Worm (Caenorhabditis elegans): ENCODE results near the gene tald-1.

DNA sequence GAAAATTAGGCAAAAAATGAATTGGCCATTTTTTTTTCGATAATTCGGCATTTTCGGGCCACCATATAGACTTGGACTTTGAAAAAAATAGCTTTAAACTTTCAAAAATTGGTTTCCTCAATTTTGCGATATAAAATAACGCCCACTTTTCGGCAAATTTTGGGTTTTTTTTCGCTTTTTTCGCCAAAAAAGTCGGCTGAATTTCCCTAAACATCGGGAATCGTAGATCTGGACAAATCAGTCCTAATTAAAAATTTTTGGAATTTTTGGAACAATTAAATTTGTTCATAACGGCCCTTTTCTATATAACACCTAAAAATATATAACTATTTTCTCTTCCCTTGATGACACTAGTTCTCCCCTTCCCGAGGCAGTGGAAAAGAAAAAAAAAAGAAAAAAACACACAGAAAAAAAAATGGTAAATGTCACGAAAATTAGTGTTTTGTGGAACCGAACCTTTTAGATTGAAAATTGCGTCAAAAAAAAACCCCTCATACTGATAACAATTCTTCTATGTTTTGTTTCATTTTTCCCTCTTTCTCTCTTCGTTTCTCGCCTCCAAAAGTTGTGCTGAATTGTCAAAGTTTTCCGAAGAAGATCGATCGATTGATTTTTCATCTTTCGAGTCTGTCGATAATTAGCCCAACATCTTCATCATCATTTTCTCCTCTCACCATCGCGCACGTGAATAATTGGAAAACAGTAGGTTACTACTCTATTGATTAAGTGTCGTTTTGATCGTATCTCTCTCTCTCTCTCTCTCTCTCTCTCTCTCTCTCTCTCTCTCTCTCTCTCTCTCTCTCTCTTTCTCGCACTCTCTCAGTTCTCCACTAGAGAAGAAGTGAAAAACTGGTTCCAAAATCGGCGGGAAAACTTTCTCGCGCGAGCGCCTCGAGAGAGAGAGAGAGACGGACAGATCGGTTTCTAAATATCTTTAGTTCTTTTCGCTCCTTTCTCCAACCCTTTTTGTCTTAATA lies 14.2 kb downstream of the tald-1 start, which contains the start of gene Y24D9A.6:
- TF ChIP-seq flt-1 (GFP tag; IDR thresholded peaks at IDR 0.05) (no peak), T22C8.4 (GFP tag; IDR thresholded peaks at IDR 0.05) (peak; percentile 51; the same call in 1 of the 2 replicates), ztf-29 (GFP tag; IDR thresholded peaks at IDR 0.05) (no peak), ref-1 (GFP tag; conservative IDR thresholded peaks at IDR 0.05) (no peak)

All from whole organism, midembryonic.